Worm (Caenorhabditis elegans): Measurements from ENCODE around the gene nhr-18.
A peak's percentile ranks its signal among the peaks of the same experiment; 100 is the strongest.

Gene nhr-18

DNA sequence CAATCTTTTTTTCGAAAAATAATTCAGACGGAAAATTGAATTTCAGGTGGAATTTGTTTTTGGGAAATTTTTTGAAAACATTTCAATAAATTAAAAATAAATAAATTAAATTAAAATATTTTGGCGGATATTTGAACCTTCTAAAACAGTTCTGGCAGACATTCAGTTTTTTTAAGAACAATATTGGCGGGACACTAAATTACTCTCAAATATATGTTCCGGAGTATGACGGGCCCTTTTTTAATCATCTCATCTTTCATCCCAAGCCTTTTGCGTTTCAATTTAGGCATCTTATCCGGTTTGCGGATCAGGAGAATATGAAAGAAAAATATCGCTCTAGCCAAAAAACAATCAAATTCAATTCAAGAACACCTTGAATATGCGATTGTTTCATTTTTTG lies 20.2 kb upstream of the nhr-18 start, which contains the start of gene svh-11:
svh-11 (plus strand) TSS at position 301 of the 400 bp plus-strand sequence.
- no peak for TF ChIP-seq dao-5 (tag; optimal IDR thresholded peaks at IDR 0.05)
- TF ChIP-seq him-1 (tag; optimal IDR thresholded peaks at IDR 0.05) = no peak
- TF ChIP-seq W03F9.2 (tag; optimal IDR thresholded peaks at IDR 0.05) = no peak

DNA sequence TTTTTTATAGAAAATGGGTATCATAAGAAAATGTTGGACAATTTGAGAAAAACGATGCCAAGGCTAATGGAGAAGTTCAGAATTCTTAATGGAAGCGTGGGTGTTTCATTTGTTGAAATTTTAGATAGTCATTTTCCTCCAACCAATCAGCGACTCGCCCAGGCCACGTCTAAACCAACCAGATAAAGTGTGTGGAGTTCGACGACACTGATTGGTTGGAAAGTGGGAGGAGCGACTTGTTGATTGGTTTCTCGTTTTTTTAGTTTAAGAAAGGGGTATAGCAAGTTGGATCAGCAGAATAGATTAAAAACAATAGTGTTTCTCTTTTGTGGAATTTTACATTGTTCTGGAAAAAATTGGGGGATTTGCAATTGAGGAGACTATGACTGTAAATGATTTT lies 19.5 kb upstream of the nhr-18 start:
- TF ChIP-seq dao-5 (tag; optimal IDR thresholded peaks at IDR 0.05) (no peak), W03F9.2 (tag; optimal IDR thresholded peaks at IDR 0.05) (no peak)

DNA sequence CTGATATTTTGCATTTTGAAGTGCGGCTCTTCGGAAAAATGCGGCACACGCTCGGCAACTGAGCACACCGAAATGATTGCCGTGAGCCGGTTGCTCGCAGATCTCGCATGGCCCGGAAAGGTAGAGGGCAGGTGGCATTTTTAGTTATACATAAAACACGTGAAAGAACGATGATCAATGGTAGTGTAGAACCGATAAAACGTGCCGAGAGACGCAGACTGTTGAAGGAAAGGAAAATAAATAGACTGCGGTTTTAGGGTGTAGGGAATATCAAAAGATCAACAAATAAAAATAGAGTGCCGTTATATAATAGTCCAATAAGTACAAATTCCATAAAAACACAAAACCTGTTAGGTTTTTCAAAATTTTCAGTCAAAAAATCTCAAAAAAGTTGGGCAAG lies 15.1 kb upstream of the nhr-18 start, which contains the start of gene nhr-133:
nhr-133 (minus strand) TSS at position 183 of the 400 bp plus-strand sequence.
- TF ChIP-seq dao-5 (tag; optimal IDR thresholded peaks at IDR 0.05) = no peak

DNA sequence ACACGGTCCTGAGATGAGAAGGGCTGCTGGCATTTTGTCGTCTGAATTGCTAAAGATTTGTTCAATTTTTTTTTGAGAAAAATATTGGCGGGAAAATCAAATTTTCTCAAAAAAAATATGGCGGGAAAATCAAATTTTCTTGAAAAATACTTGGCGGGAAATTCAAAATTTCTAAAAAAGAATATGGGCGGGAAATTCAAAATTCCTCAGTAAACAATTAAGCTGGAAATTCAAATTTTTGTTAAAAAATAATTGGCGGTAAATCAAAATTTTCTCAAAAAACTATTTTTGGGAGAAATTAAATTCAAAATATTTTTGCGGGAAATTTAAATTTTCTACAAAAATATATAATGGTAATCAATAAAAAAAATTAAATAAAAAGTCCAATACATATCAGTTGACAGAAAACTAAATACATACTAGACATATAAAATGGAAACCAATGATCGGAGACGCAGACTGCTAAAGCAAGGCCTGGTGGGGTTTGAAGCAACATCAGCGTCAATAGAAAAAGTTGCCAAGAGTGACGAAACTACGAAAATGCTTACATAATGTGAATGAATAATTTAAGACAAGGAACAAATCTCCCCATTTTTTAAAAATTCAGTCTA lies 12.5 kb upstream of the nhr-18 start, which contains the start of gene nhr-184:
nhr-184 (minus strand) TSS at position 51 of the 611 bp plus-strand sequence.
- TF ChIP-seq W03F9.2 (tag; optimal IDR thresholded peaks at IDR 0.05) (peak; percentile 33), dao-5 (tag; optimal IDR thresholded peaks at IDR 0.05) (no peak)

DNA sequence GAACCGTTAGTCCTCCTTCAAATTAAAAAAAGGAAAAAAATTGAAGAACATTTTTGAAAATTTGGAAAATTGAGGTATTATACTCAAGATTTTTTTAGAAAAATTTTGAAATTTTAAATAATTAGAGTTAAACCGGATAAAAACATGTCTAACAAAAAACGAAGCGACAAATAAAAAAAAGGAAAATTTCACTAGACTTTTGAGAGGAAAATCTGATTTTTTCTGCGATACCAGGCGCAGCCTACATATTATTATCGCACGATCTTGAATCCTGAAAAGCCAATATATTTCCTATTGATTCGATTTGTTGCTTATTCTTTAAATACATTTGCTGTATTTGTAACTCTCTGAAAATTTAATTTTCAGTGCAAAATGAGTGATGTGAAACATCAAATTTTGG lies 11.7 kb upstream of the nhr-18 start, which contains the start of gene nstp-8:
nstp-8 (plus strand) TSS at position 301 of the 400 bp plus-strand sequence.
- TF ChIP-seq him-1 (tag; optimal IDR thresholded peaks at IDR 0.05) (no peak), dao-5 (tag; optimal IDR thresholded peaks at IDR 0.05) (no peak), W03F9.2 (tag; optimal IDR thresholded peaks at IDR 0.05) (no peak)

DNA sequence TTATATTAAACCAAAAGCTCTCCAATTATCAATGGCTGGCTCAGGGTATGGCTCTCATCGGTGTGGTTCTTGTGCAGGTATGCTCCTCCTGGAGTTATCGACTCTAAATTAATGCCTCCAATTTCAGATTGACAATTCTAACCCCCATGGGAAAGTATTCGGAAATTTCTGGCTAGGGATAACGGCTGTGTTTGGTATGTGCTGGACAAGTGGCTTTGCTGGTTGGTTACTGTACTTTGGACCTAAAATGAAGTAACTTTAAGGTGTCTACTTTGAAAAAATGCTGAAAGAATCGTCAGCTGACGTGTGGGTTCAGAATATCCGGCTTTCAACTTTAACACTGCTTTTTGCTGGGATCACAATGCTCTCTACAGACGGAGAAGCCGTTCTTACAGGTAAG lies 10.1 kb upstream of the nhr-18 start:
- TF ChIP-seq him-1 (tag; optimal IDR thresholded peaks at IDR 0.05) = no peak
- no peak for TF ChIP-seq W03F9.2 (tag; optimal IDR thresholded peaks at IDR 0.05)
- no peak for TF ChIP-seq dao-5 (tag; optimal IDR thresholded peaks at IDR 0.05)

DNA sequence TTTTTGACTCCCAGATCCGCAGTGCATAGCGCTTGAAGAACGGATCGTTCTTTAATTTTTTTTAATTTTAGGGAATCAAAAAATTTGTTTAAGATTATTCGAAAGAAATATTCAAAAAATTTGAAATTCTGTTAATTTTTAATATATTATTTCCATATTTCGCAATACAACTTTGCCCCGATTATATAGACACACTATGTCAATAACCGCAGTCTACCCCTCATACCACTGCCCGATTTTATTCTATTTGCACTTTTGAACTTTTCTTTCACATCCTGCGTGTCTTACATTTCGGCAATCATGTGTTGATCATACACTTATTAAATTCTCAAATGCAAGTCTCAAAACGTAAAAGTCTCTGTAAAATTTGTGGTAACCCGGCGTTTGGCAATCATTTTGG lies 8.2 kb upstream of the nhr-18 start, which contains the start of gene nhr-56:
nhr-56 (plus strand) TSS at position 202 of the 400 bp plus-strand sequence.
- TF ChIP-seq him-1 (tag; optimal IDR thresholded peaks at IDR 0.05) (no peak), dao-5 (tag; optimal IDR thresholded peaks at IDR 0.05) (no peak), W03F9.2 (tag; optimal IDR thresholded peaks at IDR 0.05) (no peak)

DNA sequence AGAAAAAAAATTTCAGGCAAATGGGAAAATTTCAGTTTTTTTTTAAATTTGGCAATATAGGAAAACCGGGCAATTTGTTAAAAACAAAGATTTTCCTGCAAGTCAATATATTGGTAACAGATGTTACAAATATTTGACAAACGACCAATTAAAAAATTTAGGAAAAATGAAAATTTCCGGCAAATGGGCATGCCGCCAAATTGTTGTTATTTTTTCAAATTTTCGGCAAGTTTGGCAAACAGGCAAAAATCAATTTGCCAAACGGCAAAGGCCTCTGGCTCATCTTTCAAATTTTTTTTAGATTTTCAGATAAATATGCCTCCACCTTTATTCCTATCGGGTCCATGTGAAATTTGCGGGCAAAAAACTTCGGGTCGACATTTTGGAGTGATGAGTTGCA lies 5.2 kb upstream of the nhr-18 start, which contains the start of gene nhr-128:
nhr-128 (plus strand) TSS at position 301 of the 400 bp plus-strand sequence.
- no peak for TF ChIP-seq dao-5 (tag; optimal IDR thresholded peaks at IDR 0.05)
- TF ChIP-seq W03F9.2 (tag; optimal IDR thresholded peaks at IDR 0.05) = no peak
- no peak for TF ChIP-seq him-1 (tag; optimal IDR thresholded peaks at IDR 0.05)

DNA sequence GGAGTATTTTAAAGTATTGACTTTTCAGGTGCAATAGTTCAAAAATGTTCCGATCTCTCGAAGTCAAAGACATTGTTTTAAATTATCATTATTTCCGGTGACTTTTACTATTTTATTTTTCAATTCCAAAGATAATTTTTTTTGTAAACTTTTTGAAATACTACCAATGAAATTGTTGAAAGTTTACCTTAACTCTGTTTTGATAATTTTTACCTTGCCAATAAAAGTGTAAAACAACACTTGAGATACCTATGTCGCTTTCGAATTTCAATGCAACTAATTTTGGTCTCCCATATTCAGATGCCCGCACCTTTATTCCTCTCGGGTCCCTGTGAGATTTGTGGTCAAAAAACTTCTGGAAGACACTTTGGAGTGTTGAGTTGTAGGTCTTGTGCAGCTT lies 1.9 kb upstream of the nhr-18 start, which contains the start of gene nhr-103:
nhr-103 (plus strand) TSS at position 301 of the 400 bp plus-strand sequence.
- TF ChIP-seq dao-5 (tag; optimal IDR thresholded peaks at IDR 0.05) (no peak), W03F9.2 (tag; optimal IDR thresholded peaks at IDR 0.05) (no peak), him-1 (tag; optimal IDR thresholded peaks at IDR 0.05) (no peak)

DNA sequence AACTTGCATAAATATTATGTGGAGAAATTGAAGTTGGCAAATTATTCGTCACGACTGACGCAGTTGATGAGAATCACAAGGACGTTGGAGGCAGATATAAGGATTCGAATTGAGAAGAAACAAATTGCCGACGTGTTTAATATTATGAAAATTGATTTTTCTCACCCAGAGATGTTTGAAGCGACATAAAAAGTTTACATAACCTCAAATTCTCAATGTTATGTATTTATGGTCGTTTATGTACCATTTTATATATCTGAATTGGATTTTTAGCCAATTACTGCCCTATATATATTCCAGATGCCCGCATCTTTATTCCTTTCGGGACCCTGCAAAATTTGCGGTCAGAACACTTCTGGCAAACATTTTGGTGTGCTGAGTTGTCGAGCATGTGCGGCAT lies 1.8 kb downstream of the nhr-18 start, which contains the start of gene nhr-126:
nhr-126 (plus strand) TSS at position 301 of the 400 bp plus-strand sequence.
- TF ChIP-seq him-1 (tag; optimal IDR thresholded peaks at IDR 0.05) (no peak), dao-5 (tag; optimal IDR thresholded peaks at IDR 0.05) (no peak), W03F9.2 (tag; optimal IDR thresholded peaks at IDR 0.05) (no peak)

DNA sequence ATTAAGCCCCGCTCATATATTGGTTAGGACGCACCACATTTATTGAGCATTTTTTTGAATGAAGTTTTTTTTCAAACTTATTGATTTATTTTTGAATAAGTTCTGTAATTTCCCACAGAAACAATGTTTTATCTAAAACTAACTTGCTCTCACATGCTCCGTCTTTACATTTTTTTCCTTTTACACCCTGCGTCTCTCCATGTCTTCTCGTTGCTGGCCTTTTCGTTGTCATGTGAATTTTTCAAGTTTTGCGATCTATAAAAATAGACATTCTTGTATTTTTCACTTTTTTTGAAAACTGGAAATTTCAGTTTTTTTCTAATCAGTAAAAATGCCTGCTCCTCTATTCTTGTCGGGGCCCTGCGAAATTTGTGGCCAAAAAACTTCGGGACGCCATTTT lies 3.9 kb downstream of the nhr-18 start, which contains the start of gene nhr-134:
nhr-134 (plus strand) TSS at position 312 of the 400 bp plus-strand sequence.
- TF ChIP-seq him-1 (tag; optimal IDR thresholded peaks at IDR 0.05) = no peak
- TF ChIP-seq dao-5 (tag; optimal IDR thresholded peaks at IDR 0.05) = no peak
- TF ChIP-seq W03F9.2 (tag; optimal IDR thresholded peaks at IDR 0.05) = no peak

DNA sequence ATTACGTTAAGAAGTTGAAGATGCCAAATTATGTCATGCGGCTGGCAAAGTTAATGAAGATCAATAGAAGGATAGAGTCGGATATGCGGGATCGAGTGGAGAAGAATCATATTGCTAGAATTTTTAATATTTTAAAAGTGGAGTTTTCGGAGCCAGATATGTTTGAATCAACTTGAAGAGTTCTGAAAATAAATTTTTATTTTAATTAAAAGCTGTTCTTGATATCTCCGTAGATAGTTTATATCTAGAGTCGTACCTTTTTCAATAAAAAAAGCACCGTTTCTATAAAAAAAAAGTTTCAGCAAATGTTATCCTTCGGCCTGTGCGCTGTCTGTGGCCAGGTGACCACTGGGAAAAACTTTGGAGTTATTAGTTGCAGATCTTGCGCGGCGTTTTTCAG lies 6.2 kb downstream of the nhr-18 start, which contains the start of gene nhr-96:
nhr-96 (plus strand) TSS at position 301 of the 400 bp plus-strand sequence.
- no peak for TF ChIP-seq W03F9.2 (tag; optimal IDR thresholded peaks at IDR 0.05)
- no peak for TF ChIP-seq him-1 (tag; optimal IDR thresholded peaks at IDR 0.05)
- TF ChIP-seq dao-5 (tag; optimal IDR thresholded peaks at IDR 0.05) = no peak

DNA sequence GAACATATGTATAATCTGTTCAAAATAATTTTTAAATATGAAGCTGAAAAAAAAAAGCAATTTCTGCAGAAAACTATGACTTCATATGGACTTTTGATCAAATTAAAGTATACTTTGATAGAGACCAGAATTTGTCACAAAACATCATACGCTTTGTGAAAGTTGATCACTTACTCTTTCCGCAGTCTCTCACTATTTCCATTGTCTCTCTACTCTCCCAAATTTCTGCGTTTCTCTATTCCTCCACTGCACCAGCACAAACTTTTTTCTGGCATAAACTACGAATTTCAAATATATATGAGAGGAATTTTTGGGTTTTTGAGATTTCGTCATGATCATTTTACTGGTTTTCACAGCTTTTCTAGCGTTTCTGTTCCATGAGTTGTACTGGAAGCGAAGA lies 8.8 kb downstream of the nhr-18 start, which contains the start of gene cyp-33C4:
cyp-33C4 (plus strand) TSS at position 293 of the 400 bp plus-strand sequence.
- TF ChIP-seq W03F9.2 (tag; optimal IDR thresholded peaks at IDR 0.05) (no peak), dao-5 (tag; optimal IDR thresholded peaks at IDR 0.05) (no peak)

DNA sequence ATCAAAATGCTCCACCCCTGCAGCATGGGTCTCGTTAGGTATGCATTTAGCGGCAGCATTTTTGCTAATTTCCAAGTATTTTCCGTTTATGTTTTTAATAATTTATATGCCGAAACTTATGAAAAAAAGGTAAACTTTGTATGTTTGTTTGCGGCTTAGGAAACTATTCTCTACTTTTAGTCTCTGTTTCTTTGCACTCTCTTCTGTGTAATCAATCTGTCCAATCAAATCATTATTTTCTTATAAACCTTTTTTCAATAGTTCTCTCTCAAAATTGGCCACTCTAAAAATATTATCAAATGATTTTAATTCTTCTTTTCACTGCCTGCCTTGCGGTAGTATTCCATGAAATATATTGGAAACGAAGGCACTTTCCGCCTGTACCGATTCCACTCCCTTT lies 11.0 kb downstream of the nhr-18 start:
- TF ChIP-seq him-1 (tag; optimal IDR thresholded peaks at IDR 0.05) = no peak
- TF ChIP-seq W03F9.2 (tag; optimal IDR thresholded peaks at IDR 0.05) = no peak
- TF ChIP-seq dao-5 (tag; optimal IDR thresholded peaks at IDR 0.05) = no peak
